Fruit fly (Drosophila melanogaster) whole organism, embryonic: Measurements from ENCODE around the gene CG4462.

Experiments
- Adf1 ChIP-seq: fragments of 200-800 bp; sonication (Bioruptor generic); IDR thresholded peaks from 2 replicates; pipeline ENCODE4 v1.3.6; 2022; ENCODE audit warnings: missing biosample characterization, missing genetic modification characterization
- Bdp1 ChIP-seq: fragments of 200-800 bp; sonication (Bioruptor generic); optimal IDR thresholded peaks from 3 replicates; lab custom pipeline; 2016; ENCODE audit warnings: missing biosample characterization, missing genetic modification characterization
- CG1024 ChIP-seq: fragments of 200-800 bp; sonication (Bioruptor generic); IDR thresholded peaks from 2 replicates; pipeline ENCODE4 v1.3.6; 2022; ENCODE audit warnings: missing biosample characterization, missing genetic modification characterization
- CG10321 ChIP-seq: fragments of 200-800 bp; sonication (Bioruptor generic); IDR thresholded peaks from 2 replicates; pipeline ENCODE4 v1.3.6; 2022; ENCODE audit warnings: missing biosample characterization, missing genetic modification characterization
- CG10959 ChIP-seq: fragments of 200-800 bp; sonication (Bioruptor generic); IDR thresholded peaks from 2 replicates; pipeline ENCODE4 v1.3.6; 2022; ENCODE audit warnings: missing biosample characterization, missing genetic modification characterization
- CG11398 ChIP-seq: fragments of 200-800 bp; sonication (Bioruptor generic); optimal IDR thresholded peaks from 2 replicates; lab custom pipeline; 2016; ENCODE audit warnings: missing biosample characterization, missing genetic modification characterization
- CG12155 ChIP-seq: fragments of 200-800 bp; sonication (Bioruptor generic); optimal IDR thresholded peaks from 3 replicates; lab custom pipeline; 2016; ENCODE audit warnings: missing biosample characterization, missing genetic modification characterization
- CG12942 ChIP-seq: fragments of 200-800 bp; sonication (Bioruptor generic); optimal IDR thresholded peaks from 3 replicates; lab custom pipeline; 2016; ENCODE audit warnings: missing biosample characterization, missing genetic modification characterization
- CG14441 ChIP-seq: fragments of 200-800 bp; sonication (Bioruptor generic); IDR thresholded peaks from 2 replicates; pipeline ENCODE4 v1.3.6; 2022; ENCODE audit warnings: missing biosample characterization, missing genetic modification characterization
- CG14710 ChIP-seq: fragments of 200-800 bp; sonication (Bioruptor generic); optimal IDR thresholded peaks from 3 replicates; lab custom pipeline; 2019; ENCODE audit warnings: missing biosample characterization, mild to moderate bottlenecking, missing genetic modification characterization, moderate library complexity
- CG14965 ChIP-seq: fragments of 200-800 bp; sonication (Bioruptor generic); optimal IDR thresholded peaks from 2 replicates; lab custom pipeline; 2016; ENCODE audit warnings: missing biosample characterization, missing genetic modification characterization, borderline replicate concordance
- CG15011 ChIP-seq: fragments of 200-800 bp; sonication (Bioruptor generic); optimal IDR thresholded peaks from 3 replicates; lab custom pipeline; 2018; ENCODE audit warnings: missing biosample characterization, mild to moderate bottlenecking, missing genetic modification characterization
- CG15514 ChIP-seq: fragments of 200-800 bp; sonication (Bioruptor generic); optimal IDR thresholded peaks from 3 replicates; lab custom pipeline; 2017; ENCODE audit warnings: missing biosample characterization, missing genetic modification characterization, mild to moderate bottlenecking, moderate library complexity, missing genetic modification reagents
- CG15601 ChIP-seq: fragments of 200-800 bp; sonication (Bioruptor generic); optimal IDR thresholded peaks from 3 replicates; lab custom pipeline; 2019; ENCODE audit warnings: missing biosample characterization, mild to moderate bottlenecking, missing genetic modification characterization, moderate library complexity
- CG15696 ChIP-seq: fragments of 200-800 bp; sonication (Bioruptor generic); optimal IDR thresholded peaks from 2 replicates; lab custom pipeline; 2019; ENCODE audit warnings: missing biosample characterization, mild to moderate bottlenecking, missing genetic modification characterization, moderate library complexity
- CG16779 ChIP-seq: fragments of 200-800 bp; sonication (Bioruptor generic); IDR thresholded peaks from 2 replicates; pipeline ENCODE4 v1.3.6; 2022; ENCODE audit warnings: missing biosample characterization, missing genetic modification characterization
- CG17359 ChIP-seq: fragments of 200-800 bp; sonication (Bioruptor generic); optimal IDR thresholded peaks from 3 replicates; lab custom pipeline; 2018; ENCODE audit warnings: missing biosample characterization, mild to moderate bottlenecking, missing genetic modification characterization, moderate library complexity
- CG17802 ChIP-seq: fragments of 200-800 bp; sonication (Bioruptor generic); optimal IDR thresholded peaks from 2 replicates; lab custom pipeline; 2018; ENCODE audit warnings: missing biosample characterization, mild to moderate bottlenecking, missing genetic modification characterization, moderate library complexity
- CG2129 ChIP-seq: fragments of 200-800 bp; sonication (Bioruptor generic); IDR thresholded peaks from 2 replicates; pipeline ENCODE4 v1.3.6; 2022; ENCODE audit warnings: missing biosample characterization, missing genetic modification characterization; ENCODE audit not compliant: partially characterized antibody
- CG2712 ChIP-seq: fragments of 200-800 bp; optimal IDR thresholded peaks from 3 replicates; lab custom pipeline; 2019; ENCODE audit warnings: missing biosample characterization, mild to moderate bottlenecking, missing genetic modification characterization, moderate library complexity
- CG31388 ChIP-seq: fragments of 200-800 bp; sonication (Bioruptor generic); optimal IDR thresholded peaks from 2 replicates; lab custom pipeline; 2016; ENCODE audit warnings: missing biosample characterization, missing genetic modification characterization
- CG32532 ChIP-seq: fragments of 200-800 bp; sonication (Bioruptor generic); IDR thresholded peaks from 2 replicates; pipeline ENCODE4 v1.3.6; 2022; ENCODE audit warnings: missing biosample characterization, missing genetic modification characterization
- CG5180 ChIP-seq: fragments of 200-800 bp; sonication (Bioruptor generic); optimal IDR thresholded peaks from 3 replicates; lab custom pipeline; 2017; ENCODE audit warnings: missing biosample characterization, missing genetic modification characterization, mild to moderate bottlenecking, moderate library complexity, missing genetic modification reagents
- CG7987 ChIP-seq: fragments of 200-800 bp; sonication (Bioruptor generic); optimal IDR thresholded peaks from 2 replicates; lab custom pipeline; 2018; ENCODE audit warnings: missing biosample characterization, mild to moderate bottlenecking, missing genetic modification characterization, moderate library complexity
- CG9932 ChIP-seq: fragments of 200-800 bp; sonication (Bioruptor generic); IDR thresholded peaks from 2 replicates; pipeline ENCODE4 v1.3.6; 2022; ENCODE audit warnings: missing biosample characterization, missing genetic modification characterization
- Dek ChIP-seq: fragments of 200-800 bp; sonication (Bioruptor generic); optimal IDR thresholded peaks from 3 replicates; lab custom pipeline; 2019; ENCODE audit warnings: missing biosample characterization, mild to moderate bottlenecking, missing genetic modification characterization, moderate library complexity
- Drgx ChIP-seq: fragments of 200-800 bp; sonication (Bioruptor generic); IDR thresholded peaks from 2 replicates; pipeline ENCODE4 v1.3.6; 2022; ENCODE audit warnings: missing biosample characterization, missing genetic modification characterization
- E2f1 ChIP-seq: fragments of 200-800 bp; sonication (Bioruptor generic); IDR thresholded peaks from 2 replicates; pipeline ENCODE4 v1.3.6; 2022; ENCODE audit warnings: missing biosample characterization, missing genetic modification characterization
- Hr3 ChIP-seq: fragments of 200-800 bp; sonication (Bioruptor generic); optimal IDR thresholded peaks from 3 replicates; lab custom pipeline; 2016; ENCODE audit warnings: missing biosample characterization, missing genetic modification characterization
- Lim3 ChIP-seq: fragments of 200-800 bp; sonication (Bioruptor generic); IDR thresholded peaks from 2 replicates; pipeline ENCODE4 v1.3.6; 2022; ENCODE audit warnings: missing biosample characterization, missing genetic modification characterization
- Nf-YB ChIP-seq: fragments of 200-800 bp; sonication (Bioruptor generic); optimal IDR thresholded peaks from 3 replicates; lab custom pipeline; 2019; ENCODE audit warnings: missing biosample characterization, mild to moderate bottlenecking, missing genetic modification characterization, moderate library complexity
- Rfx ChIP-seq: fragments of 200-800 bp; sonication (Bioruptor generic); IDR thresholded peaks from 2 replicates; pipeline ENCODE4 v1.3.6; 2022; ENCODE audit warnings: missing biosample characterization, missing genetic modification characterization
- Ssrp ChIP-seq: fragments of 200-800 bp; sonication (Bioruptor generic); optimal IDR thresholded peaks from 2 replicates; lab custom pipeline; 2018; ENCODE audit warnings: missing biosample characterization, mild to moderate bottlenecking, missing genetic modification characterization, moderate library complexity
- YL-1 ChIP-seq: fragments of 200-800 bp; sonication (Bioruptor generic); optimal IDR thresholded peaks from 3 replicates; lab custom pipeline; 2017; ENCODE audit warnings: missing biosample characterization, mild to moderate bottlenecking, missing genetic modification characterization
- ara ChIP-seq: fragments of 200-800 bp; sonication (Bioruptor generic); IDR thresholded peaks from 2 replicates; pipeline ENCODE4 v1.3.6; 2022; ENCODE audit warnings: missing biosample characterization, missing genetic modification characterization
- ase ChIP-seq: fragments of 200-800 bp; sonication (Bioruptor generic); IDR thresholded peaks from 3 replicates; pipeline ENCODE4 v1.3.6; 2022; ENCODE audit warnings: missing biosample characterization, missing genetic modification characterization
- chinmo ChIP-seq: fragments of 200-800 bp; sonication (Bioruptor generic); IDR thresholded peaks from 4 replicates; pipeline ENCODE4 v1.3.6; 2022; ENCODE audit warnings: missing biosample characterization, missing genetic modification characterization; ENCODE audit not compliant: partially characterized antibody
- crc ChIP-seq: fragments of 200-800 bp; sonication (Bioruptor generic); optimal IDR thresholded peaks from 2 replicates; lab custom pipeline; 2016; ENCODE audit warnings: missing biosample characterization, missing genetic modification characterization
- mam ChIP-seq: fragments of 200-800 bp; sonication (Bioruptor generic); optimal IDR thresholded peaks from 3 replicates; lab custom pipeline; 2016; ENCODE audit warnings: missing biosample characterization, missing genetic modification characterization
- org-1 ChIP-seq: fragments of 200-800 bp; sonication (Bioruptor generic); optimal IDR thresholded peaks from 2 replicates; lab custom pipeline; 2017; ENCODE audit warnings: missing biosample characterization, missing genetic modification characterization
- run ChIP-seq: fragments of 200-800 bp; sonication (Bioruptor generic); optimal IDR thresholded peaks from 3 replicates; lab custom pipeline; 2018; ENCODE audit warnings: missing biosample characterization, mild to moderate bottlenecking, missing genetic modification characterization
- schlank ChIP-seq: fragments of 200-800 bp; sonication (Bioruptor generic); optimal IDR thresholded peaks from 2 replicates; lab custom pipeline; 2018; ENCODE audit warnings: missing biosample characterization, mild to moderate bottlenecking, missing genetic modification characterization
- sna ChIP-seq: fragments of 200-800 bp; sonication (Bioruptor generic); IDR thresholded peaks from 2 replicates; pipeline ENCODE4 v1.3.6; 2022; ENCODE audit warnings: missing biosample characterization, missing genetic modification characterization; ENCODE audit not compliant: partially characterized antibody
- sug ChIP-seq: fragments of 200-800 bp; optimal IDR thresholded peaks from 2 replicates; lab custom pipeline; 2019; ENCODE audit warnings: missing biosample characterization, mild to moderate bottlenecking, missing genetic modification characterization, moderate library complexity
- tgo ChIP-seq: fragments of 200-800 bp; sonication (Bioruptor generic); IDR thresholded peaks from 3 replicates; pipeline ENCODE4 v1.3.6; 2022; ENCODE audit warnings: missing biosample characterization, missing genetic modification characterization
- trh ChIP-seq: fragments of 200-800 bp; sonication (Bioruptor generic); optimal IDR thresholded peaks from 2 replicates; lab custom pipeline; 2016; ENCODE audit warnings: missing biosample characterization, missing genetic modification characterization
- unpg ChIP-seq: fragments of 200-800 bp; sonication (Bioruptor generic); optimal IDR thresholded peaks from 3 replicates; lab custom pipeline; 2018; ENCODE audit warnings: missing biosample characterization, mild to moderate bottlenecking, missing genetic modification characterization, moderate library complexity
- vfl ChIP-seq: fragments of 200-800 bp; sonication (Bioruptor generic); optimal IDR thresholded peaks from 2 replicates; lab custom pipeline; 2016; ENCODE audit warnings: missing biosample characterization, missing genetic modification characterization
- vvl ChIP-seq: fragments of 200-800 bp; sonication (Bioruptor generic); IDR thresholded peaks from 2 replicates; pipeline ENCODE4 v1.3.6; 2022; ENCODE audit warnings: missing biosample characterization, missing genetic modification characterization
- z ChIP-seq: fragments of 200-800 bp; sonication (Bioruptor generic); IDR thresholded peaks from 3 replicates; pipeline ENCODE4 v1.3.6; 2022; ENCODE audit warnings: missing biosample characterization, missing genetic modification characterization

CG4462 gene

DNA sequence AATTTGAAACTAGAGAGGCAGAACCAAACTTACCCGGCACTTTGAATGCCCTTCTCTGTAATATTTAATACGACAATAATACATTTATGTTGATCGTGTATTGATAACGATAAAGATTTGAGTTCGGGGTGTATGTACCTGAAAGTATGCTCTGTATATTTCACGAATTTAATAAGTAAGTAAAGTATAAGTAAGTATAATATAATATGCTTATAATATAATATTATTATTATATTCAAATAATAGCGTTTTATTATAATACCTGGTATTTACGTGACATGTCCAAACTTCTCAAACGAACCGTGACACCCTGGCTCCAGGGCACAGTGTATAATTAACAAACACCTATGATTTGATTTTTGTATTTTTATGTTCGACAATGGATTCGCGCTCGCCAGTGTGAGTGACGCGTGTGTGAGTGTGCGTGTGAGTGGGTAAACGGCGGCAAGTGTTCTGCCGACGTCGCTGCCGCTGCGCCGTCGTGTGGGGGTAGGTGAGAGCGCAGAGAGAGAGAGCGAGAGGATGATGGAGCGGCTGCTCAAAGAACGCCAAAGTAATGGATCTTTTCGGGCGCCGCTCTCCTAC lies 35.5 kb downstream of the CG4462 start (continued):
- no peak for TF ChIP-seq sna (GFP tag; lab: Robert Waterston, UW)
- no peak; the same call in 1 of the 2 replicates for TF ChIP-seq Drgx
- no peak for TF ChIP-seq YL-1 (GFP tag; lab: Kevin White, UChicago)
- TF ChIP-seq unpg (GFP tag; lab: Kevin White, UChicago): peak; percentile 74
- no peak for TF ChIP-seq Bdp1 (GFP tag; lab: Kevin White, UChicago)
- TF ChIP-seq z (GFP tag; lab: Robert Waterston, UW): peak; percentile 72; the same call in 2 of the 3 replicates
- TF ChIP-seq CG12155 (GFP tag; lab: Kevin White, UChicago): peak; percentile 57
- peak; percentile 50 for TF ChIP-seq CG14441 (GFP tag; lab: Robert Waterston, UW)
- peak; percentile 62 for TF ChIP-seq CG7987 (GFP tag; lab: Kevin White, UChicago)
- peak; percentile 76 for TF ChIP-seq CG32532 (GFP tag; lab: Robert Waterston, UW)
- peak; percentile 78 for TF ChIP-seq Dek (tag; lab: Kevin White, UChicago)
- peak; percentile 39 for TF ChIP-seq CG12942 (GFP tag; lab: Kevin White, UChicago)
- TF ChIP-seq ara: 0 out of 2 replicates have a peak, but pooled peaks have one; percentile 7
- peak; percentile 50; the same call in 1 of the 2 replicates for TF ChIP-seq vvl (GFP tag; lab: Robert Waterston, UW)
- TF ChIP-seq Rfx (GFP tag; lab: Robert Waterston, UW): peak; percentile 74
- no peak for TF ChIP-seq CG10959 (GFP tag; lab: Robert Waterston, UW)
- TF ChIP-seq CG14965 (GFP tag; lab: Kevin White, UChicago): no peak
- TF ChIP-seq vfl (GFP tag; lab: Kevin White, UChicago): no peak
- no peak for TF ChIP-seq CG10321
- peak; percentile 60 for TF ChIP-seq sug (tag; lab: Kevin White, UChicago)
- TF ChIP-seq CG2712 (tag; lab: Kevin White, UChicago): peak; percentile 75
- TF ChIP-seq CG31388 (GFP tag; lab: Kevin White, UChicago): no peak
- no peak for TF ChIP-seq CG16779
- no peak for TF ChIP-seq mam (GFP tag; lab: Kevin White, UChicago)
- peak; percentile 55; the same call in 2 of the 3 replicates for TF ChIP-seq tgo
- peak; percentile 95 for TF ChIP-seq Adf1
- peak; percentile 45 for TF ChIP-seq schlank (tag; lab: Kevin White, UChicago)
- TF ChIP-seq ase: no peak; the same call in 2 of the 3 replicates
- TF ChIP-seq Hr3 (GFP tag; lab: Kevin White, UChicago): peak; percentile 67
- TF ChIP-seq Nf-YB (GFP tag; lab: Kevin White, UChicago): peak; percentile 41
- TF ChIP-seq CG17359 (tag; lab: Kevin White, UChicago): peak; percentile 81
- peak; percentile 65 for TF ChIP-seq CG15011 (GFP tag; lab: Kevin White, UChicago)
- peak; percentile 64 for TF ChIP-seq CG5180 (GFP tag; lab: Kevin White, UChicago)
- no peak for TF ChIP-seq CG11398 (GFP tag; lab: Kevin White, UChicago)
- no peak for TF ChIP-seq trh (GFP tag; lab: Kevin White, UChicago)
- no peak for TF ChIP-seq crc (GFP tag; lab: Kevin White, UChicago)
- no peak for TF ChIP-seq CG17802 (tag; lab: Kevin White, UChicago)
- TF ChIP-seq CG2129 (GFP tag; lab: Robert Waterston, UW): no peak
- TF ChIP-seq Lim3 (GFP tag; lab: Robert Waterston, UW): no peak
- peak; percentile 42 for TF ChIP-seq run
- no peak for TF ChIP-seq E2f1 (GFP tag; lab: Robert Waterston, UW)
- TF ChIP-seq CG14710 (tag; lab: Kevin White, UChicago): peak; percentile 56
- peak; percentile 40 for TF ChIP-seq Ssrp
- TF ChIP-seq chinmo: peak; percentile 69; the same call in 3 of the 4 replicates
- peak; percentile 18 for TF ChIP-seq CG15696 (tag; lab: Kevin White, UChicago)
- TF ChIP-seq CG9932: peak; percentile 66
- TF ChIP-seq CG15514 (GFP tag; lab: Kevin White, UChicago): peak; percentile 71
- TF ChIP-seq CG1024 (GFP tag; lab: Robert Waterston, UW): no peak
- TF ChIP-seq CG15601 (tag; lab: Kevin White, UChicago): peak; percentile 13
- TF ChIP-seq org-1 (GFP tag; lab: Kevin White, UChicago): peak; percentile 65
